Worm (Caenorhabditis elegans): Measurements from ENCODE around the gene T05A12.3.

T05A12.3 gene

ce11 chrIV:6872958-6873357 is 14.5 kb downstream of the T05A12.3 start, which contains the start of gene srx-19:
Gene srx-19 (plus strand): TSS chrIV:6873258.
- no peak for TF ChIP-seq klf-2 (GFP tag; conservative IDR thresholded peaks at IDR 0.05)
- no peak for TF ChIP-seq flt-1 (GFP tag; IDR thresholded peaks at IDR 0.05)
- no peak for TF ChIP-seq med-1 (GFP tag; optimal IDR thresholded peaks at IDR 0.05; ENCODE audit: insufficient read depth)
- no peak for TF ChIP-seq ref-1 (GFP tag; conservative IDR thresholded peaks at IDR 0.05)
- TF ChIP-seq tab-1 (GFP tag; IDR thresholded peaks at IDR 0.05) = no peak
- no peak for TF ChIP-seq ztf-23 (GFP tag; IDR thresholded peaks at IDR 0.05)
- no peak for TF ChIP-seq T22C8.4 (GFP tag; IDR thresholded peaks at IDR 0.05)
- TF ChIP-seq ztf-29 (GFP tag; IDR thresholded peaks at IDR 0.05) = no peak
- no peak for TF ChIP-seq cog-1 (tag; optimal IDR thresholded peaks at IDR 0.05)

ce11 chrIV:6867791-6868190 is 19.7 kb downstream of the T05A12.3 start, which contains the start of gene srx-20:
Gene srx-20 (plus strand): TSS chrIV:6868091.
- no peak for TF ChIP-seq klf-2 (GFP tag; conservative IDR thresholded peaks at IDR 0.05)
- TF ChIP-seq ref-1 (GFP tag; conservative IDR thresholded peaks at IDR 0.05) = no peak
- no peak for TF ChIP-seq med-1 (GFP tag; optimal IDR thresholded peaks at IDR 0.05; ENCODE audit: insufficient read depth)
- no peak for TF ChIP-seq flt-1 (GFP tag; IDR thresholded peaks at IDR 0.05)
- TF ChIP-seq ztf-23 (GFP tag; IDR thresholded peaks at IDR 0.05) = no peak
- TF ChIP-seq tab-1 (GFP tag; IDR thresholded peaks at IDR 0.05) = no peak
- TF ChIP-seq T22C8.4 (GFP tag; IDR thresholded peaks at IDR 0.05) = no peak
- TF ChIP-seq ztf-29 (GFP tag; IDR thresholded peaks at IDR 0.05) = no peak
- TF ChIP-seq cog-1 (tag; optimal IDR thresholded peaks at IDR 0.05) = no peak

ce11 chrIV:6859270-6859669 is 28.2 kb downstream of the T05A12.3 start, which contains the start of gene R13H7.2:
Gene R13H7.2 (minus strand): TSS chrIV:6859370.
- no peak for TF ChIP-seq cog-1 (tag; optimal IDR thresholded peaks at IDR 0.05)
- no peak for TF ChIP-seq T22C8.4 (GFP tag; IDR thresholded peaks at IDR 0.05)
- TF ChIP-seq med-1 (GFP tag; optimal IDR thresholded peaks at IDR 0.05; ENCODE audit: insufficient read depth) = no peak
- no peak for TF ChIP-seq klf-2 (GFP tag; conservative IDR thresholded peaks at IDR 0.05)
- TF ChIP-seq ref-1 (GFP tag; conservative IDR thresholded peaks at IDR 0.05) = no peak
- no peak for TF ChIP-seq ztf-29 (GFP tag; IDR thresholded peaks at IDR 0.05)
- TF ChIP-seq tab-1 (GFP tag; IDR thresholded peaks at IDR 0.05) = no peak
- TF ChIP-seq flt-1 (GFP tag; IDR thresholded peaks at IDR 0.05) = no peak
- TF ChIP-seq ztf-23 (GFP tag; IDR thresholded peaks at IDR 0.05) = no peak

ce11 chrIV:6852727-6853126 is 34.7 kb downstream of the T05A12.3 start:
- no peak for TF ChIP-seq ref-1 (GFP tag; conservative IDR thresholded peaks at IDR 0.05)
- no peak for TF ChIP-seq ztf-29 (GFP tag; IDR thresholded peaks at IDR 0.05)
- no peak for TF ChIP-seq ztf-23 (GFP tag; IDR thresholded peaks at IDR 0.05)
- no peak for TF ChIP-seq klf-2 (GFP tag; conservative IDR thresholded peaks at IDR 0.05)
- TF ChIP-seq tab-1 (GFP tag; IDR thresholded peaks at IDR 0.05) = no peak
- TF ChIP-seq med-1 (GFP tag; optimal IDR thresholded peaks at IDR 0.05; ENCODE audit: insufficient read depth) = no peak
- no peak for TF ChIP-seq flt-1 (GFP tag; IDR thresholded peaks at IDR 0.05)
- no peak for TF ChIP-seq cog-1 (tag; optimal IDR thresholded peaks at IDR 0.05)
- TF ChIP-seq T22C8.4 (GFP tag; IDR thresholded peaks at IDR 0.05) = no peak

- TF ChIP-seq cog-1 (tag; optimal IDR thresholded peaks at IDR 0.05) = no peak
Observed at ce11 chrIV:6842470-6843008, 44.9 kb downstream of the T05A12.3 start, which contains the start of gene lip-1. Gene lip-1 (plus strand): TSS chrIV:6842958.

- TF ChIP-seq klf-2 (GFP tag; conservative IDR thresholded peaks at IDR 0.05) (no peak), tab-1 (GFP tag; IDR thresholded peaks at IDR 0.05) (no peak), flt-1 (GFP tag; IDR thresholded peaks at IDR 0.05) (no peak)
Observed at ce11 chrIV:6841562-6842282, 45.7 kb downstream of the T05A12.3 start.

ce11 chrIV:6839091-6839522 is 48.3 kb downstream of the T05A12.3 start:
- TF ChIP-seq flt-1 (GFP tag; IDR thresholded peaks at IDR 0.05) (no peak), ztf-29 (GFP tag; IDR thresholded peaks at IDR 0.05) (no peak), ref-1 (GFP tag; conservative IDR thresholded peaks at IDR 0.05) (no peak), tab-1 (GFP tag; IDR thresholded peaks at IDR 0.05) (no peak), T22C8.4 (GFP tag; IDR thresholded peaks at IDR 0.05) (no peak), cog-1 (tag; optimal IDR thresholded peaks at IDR 0.05) (no peak), klf-2 (GFP tag; conservative IDR thresholded peaks at IDR 0.05) (no peak), med-1 (GFP tag; optimal IDR thresholded peaks at IDR 0.05; ENCODE audit: insufficient read depth) (no peak), ztf-23 (GFP tag; IDR thresholded peaks at IDR 0.05) (no peak)

ce11 chrIV:6836769-6837168 is 50.7 kb downstream of the T05A12.3 start:
- no peak for TF ChIP-seq flt-1 (GFP tag; IDR thresholded peaks at IDR 0.05)
- TF ChIP-seq tab-1 (GFP tag; IDR thresholded peaks at IDR 0.05) = no peak

- no peak for TF ChIP-seq tab-1 (GFP tag; IDR thresholded peaks at IDR 0.05)
- no peak for TF ChIP-seq klf-2 (GFP tag; conservative IDR thresholded peaks at IDR 0.05)
- no peak for TF ChIP-seq flt-1 (GFP tag; IDR thresholded peaks at IDR 0.05)
- no peak for TF ChIP-seq ztf-23 (GFP tag; IDR thresholded peaks at IDR 0.05)
- no peak for TF ChIP-seq T22C8.4 (GFP tag; IDR thresholded peaks at IDR 0.05)
- no peak for TF ChIP-seq cog-1 (tag; optimal IDR thresholded peaks at IDR 0.05)
- no peak for TF ChIP-seq ztf-29 (GFP tag; IDR thresholded peaks at IDR 0.05)
- TF ChIP-seq med-1 (GFP tag; optimal IDR thresholded peaks at IDR 0.05; ENCODE audit: insufficient read depth) = no peak
- TF ChIP-seq ref-1 (GFP tag; conservative IDR thresholded peaks at IDR 0.05) = no peak
Observed at ce11 chrIV:6834705-6835104, 52.7 kb downstream of the T05A12.3 start.

ce11 chrIV:6833617-6834016 is 53.8 kb downstream of the T05A12.3 start:
- TF ChIP-seq cog-1 (tag; optimal IDR thresholded peaks at IDR 0.05) (no peak), flt-1 (GFP tag; IDR thresholded peaks at IDR 0.05) (no peak), tab-1 (GFP tag; IDR thresholded peaks at IDR 0.05) (no peak), klf-2 (GFP tag; conservative IDR thresholded peaks at IDR 0.05) (no peak), T22C8.4 (GFP tag; IDR thresholded peaks at IDR 0.05) (no peak), med-1 (GFP tag; optimal IDR thresholded peaks at IDR 0.05; ENCODE audit: insufficient read depth) (no peak), ref-1 (GFP tag; conservative IDR thresholded peaks at IDR 0.05) (no peak), ztf-29 (GFP tag; IDR thresholded peaks at IDR 0.05) (no peak), ztf-23 (GFP tag; IDR thresholded peaks at IDR 0.05) (no peak)

Measured in whole organism, midembryonic.